Worm (Caenorhabditis elegans): ENCODE data around the gene Y45F3A.9.

Y45F3A.9 gene

DNA sequence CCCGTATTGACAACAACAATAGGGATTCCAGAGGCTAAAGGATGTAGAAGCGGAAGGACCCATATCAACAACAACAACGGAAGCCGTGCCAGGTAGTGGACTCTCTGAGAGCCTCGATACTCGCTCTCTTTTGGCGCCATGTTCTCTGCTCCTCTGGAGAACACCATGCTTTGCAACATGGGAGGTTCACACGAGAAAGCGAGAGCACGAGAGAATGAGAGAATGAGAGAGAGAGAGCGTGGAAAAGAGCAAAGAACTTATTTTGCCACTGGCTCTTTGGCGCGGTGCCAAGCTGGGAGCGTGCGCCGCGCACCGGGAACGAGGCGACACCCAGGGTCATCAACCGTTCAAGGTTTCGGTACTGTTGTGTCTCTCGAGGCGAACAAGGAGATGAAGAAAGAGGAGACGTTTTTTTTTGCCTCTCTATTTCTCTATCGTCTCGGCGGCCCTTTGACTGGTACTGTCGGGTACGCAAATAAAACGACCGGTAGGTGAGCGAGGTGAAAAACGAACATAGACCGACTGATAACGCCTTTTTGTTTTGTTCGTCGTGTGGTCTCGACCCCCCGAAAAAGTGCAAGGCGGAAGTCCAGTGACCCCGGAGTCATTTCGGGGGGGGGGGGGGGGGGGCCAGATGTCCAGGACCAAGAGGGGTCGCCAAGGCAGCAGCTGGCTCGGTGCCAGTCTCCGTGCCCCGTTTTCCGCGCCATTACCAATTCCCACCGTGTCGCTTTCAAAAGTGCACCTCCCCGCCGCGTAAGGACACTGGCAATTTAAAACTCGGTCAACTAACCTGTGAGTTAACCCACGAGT, 37.8 kb upstream of the Y45F3A.9 start, which contains the start of gene Y39A1A.10:
Y39A1A.10 (plus strand) TSS at position 139 of the 813 bp plus-strand sequence.
- TF ChIP-seq elt-4 (tag; optimal IDR thresholded peaks at IDR 0.05) = no peak
- TF ChIP-seq tbx-2 (tag; optimal IDR thresholded peaks at IDR 0.05) = peak; percentile 0

DNA sequence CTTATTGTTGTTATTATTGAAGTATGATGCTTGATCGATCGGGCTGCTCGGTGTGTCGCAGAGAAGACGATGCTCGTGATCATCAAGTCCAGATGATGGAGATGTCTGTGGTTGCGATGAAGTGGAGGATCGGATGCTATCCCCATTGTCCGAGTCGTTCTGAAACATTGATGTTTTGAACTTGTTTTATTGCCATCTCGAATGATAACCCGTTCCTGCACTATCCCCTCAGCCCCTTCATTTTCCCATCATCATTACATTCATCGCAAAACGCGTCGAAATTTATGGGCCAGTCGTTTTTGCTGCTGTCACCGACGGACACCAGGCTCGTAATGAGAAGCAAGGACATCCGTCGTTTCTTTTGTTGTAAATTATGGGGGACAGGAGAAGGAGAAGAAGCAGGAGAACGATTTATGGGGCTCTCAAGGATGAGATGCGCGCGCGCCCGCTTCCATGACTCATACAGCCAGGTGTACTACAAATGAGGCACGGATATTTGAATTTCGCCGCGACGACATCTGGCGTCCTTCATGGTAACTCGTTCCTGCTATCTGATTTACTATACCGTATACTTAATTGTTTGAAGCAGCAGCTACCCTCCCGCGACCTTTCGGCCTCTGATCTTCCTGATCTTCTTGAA, 37.0 kb upstream of the Y45F3A.9 start:
- TF ChIP-seq elt-4 (tag; optimal IDR thresholded peaks at IDR 0.05) = no peak
- TF ChIP-seq ama-1 (optimal IDR thresholded peaks at IDR 0.05) = no peak
- TF ChIP-seq nfya-1 (tag; optimal IDR thresholded peaks at IDR 0.05) = no peak
- TF ChIP-seq ceh-34 (tag; optimal IDR thresholded peaks at IDR 0.05) = no peak

DNA sequence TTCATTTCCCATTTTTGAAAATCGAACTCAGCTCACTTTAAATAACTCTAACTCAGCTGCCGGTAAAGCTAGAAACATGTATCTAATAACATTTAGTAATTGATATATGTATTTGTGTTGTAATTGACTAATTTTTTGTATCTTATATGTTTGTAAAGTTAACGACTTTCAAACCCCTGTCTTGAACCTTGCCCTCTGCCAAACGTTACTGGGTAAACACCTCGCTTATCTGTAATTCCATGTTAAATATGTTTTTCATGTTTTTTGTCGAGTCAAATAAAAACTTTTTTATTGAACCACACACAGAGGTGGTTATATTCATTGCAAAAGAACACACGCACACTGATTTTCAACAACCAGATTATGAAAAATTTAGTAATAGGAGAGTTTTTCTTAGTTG, 34.8 kb upstream of the Y45F3A.9 start:
- TF ChIP-seq fax-1 (tag; optimal IDR thresholded peaks at IDR 0.05) = no peak
- TF ChIP-seq nfya-1 (tag; optimal IDR thresholded peaks at IDR 0.05) = no peak
- TF ChIP-seq ceh-34 (tag; optimal IDR thresholded peaks at IDR 0.05) = no peak
- TF ChIP-seq zip-5 (tag; optimal IDR thresholded peaks at IDR 0.05) = no peak
- TF ChIP-seq ceh-18 (tag; optimal IDR thresholded peaks at IDR 0.05) = no peak
- no peak for TF ChIP-seq ceh-31 (tag; optimal IDR thresholded peaks at IDR 0.05)
- TF ChIP-seq ceh-30 (tag; optimal IDR thresholded peaks at IDR 0.05) = no peak

DNA sequence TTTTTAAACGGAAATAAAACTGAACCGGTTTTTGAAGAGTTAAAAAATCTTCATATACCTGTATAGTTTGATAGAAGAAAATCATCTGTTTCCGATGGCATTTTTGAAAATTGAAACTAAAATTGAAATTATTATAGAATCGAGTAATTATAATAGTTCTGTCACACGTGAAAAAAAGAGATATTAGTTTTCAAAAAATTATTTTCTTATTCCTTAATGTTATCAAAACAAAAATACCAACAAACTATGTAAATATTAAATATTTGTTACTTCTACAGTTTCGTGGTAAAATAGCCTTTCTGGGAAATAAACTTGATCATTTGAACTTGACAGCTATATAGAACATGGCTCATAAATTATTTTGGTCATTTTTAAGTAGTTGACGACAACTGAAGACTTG, 34.1 kb upstream of the Y45F3A.9 start, which contains the start of gene swt-4:
swt-4 (minus strand) TSS at position 101 of the 400 bp plus-strand sequence.
- no peak for TF ChIP-seq T23F11.4 (GFP tag; optimal IDR thresholded peaks at IDR 0.05)
- TF ChIP-seq zip-5 (tag; optimal IDR thresholded peaks at IDR 0.05) = no peak
- TF ChIP-seq che-1 (tag; optimal IDR thresholded peaks at IDR 0.05) = no peak
- no peak for TF ChIP-seq ceh-18 (tag; optimal IDR thresholded peaks at IDR 0.05)
- TF ChIP-seq hlh-30 (tag; optimal IDR thresholded peaks at IDR 0.05; ENCODE audit: insufficient read depth) = no peak
- TF ChIP-seq sdc-2 (tag; optimal IDR thresholded peaks at IDR 0.05) = no peak
- no peak for TF ChIP-seq dmd-4 (tag; optimal IDR thresholded peaks at IDR 0.05; ENCODE audit: borderline replicate concordance)
- no peak for TF ChIP-seq ceh-9 (tag; optimal IDR thresholded peaks at IDR 0.05)
- no peak for TF ChIP-seq hlh-6 (tag; optimal IDR thresholded peaks at IDR 0.05)
- TF ChIP-seq ttx-3 (tag; optimal IDR thresholded peaks at IDR 0.05) = no peak
- no peak for TF ChIP-seq pat-9 (tag; optimal IDR thresholded peaks at IDR 0.05)
- no peak for TF ChIP-seq hlh-13 (GFP tag; optimal IDR thresholded peaks at IDR 0.05)
- TF ChIP-seq syd-9 (tag; optimal IDR thresholded peaks at IDR 0.05) = no peak
- no peak for TF ChIP-seq unc-3 (GFP tag; conservative IDR thresholded peaks at IDR 0.05)
- no peak for TF ChIP-seq unc-3 (tag; optimal IDR thresholded peaks at IDR 0.05)
- TF ChIP-seq fkh-6 (tag; optimal IDR thresholded peaks at IDR 0.05) = no peak
- no peak for TF ChIP-seq eyg-1 (tag; optimal IDR thresholded peaks at IDR 0.05)
- TF ChIP-seq rnt-1 (tag; optimal IDR thresholded peaks at IDR 0.05) = no peak

DNA sequence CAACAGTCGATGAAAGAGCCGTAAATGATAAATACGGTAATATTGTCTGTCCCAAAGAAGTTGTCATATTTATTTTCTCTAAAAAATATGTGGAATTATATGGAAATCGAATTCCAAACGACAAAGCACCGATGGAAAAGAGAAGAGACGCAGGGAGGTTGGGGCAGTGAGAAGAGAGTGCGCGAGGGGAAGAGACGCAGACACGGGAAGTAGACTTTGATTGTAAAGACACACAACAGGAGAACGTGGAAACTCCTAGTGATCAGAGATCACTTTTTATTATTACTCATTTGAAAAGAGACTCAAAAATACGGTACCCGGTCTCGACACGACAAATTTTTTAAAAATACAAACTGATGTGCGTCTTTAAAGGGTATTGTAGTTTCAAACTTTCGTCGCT, 33.4 kb upstream of the Y45F3A.9 start:
- TF ChIP-seq lim-6 (tag; optimal IDR thresholded peaks at IDR 0.05) (no peak), nfya-1 (tag; optimal IDR thresholded peaks at IDR 0.05) (peak; percentile 32)

DNA sequence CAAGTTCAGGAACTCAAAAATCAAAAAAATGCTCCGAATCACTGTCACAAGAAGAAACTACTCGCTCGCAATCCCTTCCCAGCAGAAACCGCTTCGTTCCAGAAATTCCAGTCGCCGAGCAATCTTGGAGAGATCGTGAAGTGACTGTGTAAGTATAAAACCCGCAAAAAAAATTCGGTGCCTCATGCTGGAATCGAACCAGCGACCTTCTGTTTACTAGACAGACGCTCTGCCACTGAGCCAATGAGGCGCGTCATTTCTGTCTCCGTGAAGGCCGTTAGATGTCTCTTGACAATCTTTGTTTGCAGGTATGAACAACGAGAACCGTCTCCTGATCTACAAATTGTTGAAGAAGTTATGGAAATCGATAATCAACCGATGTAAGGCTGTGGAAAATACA, 29.6 kb upstream of the Y45F3A.9 start:
- TF ChIP-seq hlh-8 (tag; optimal IDR thresholded peaks at IDR 0.05) (no peak), pax-1 (tag; optimal IDR thresholded peaks at IDR 0.05) (no peak), hlh-30 (tag; optimal IDR thresholded peaks at IDR 0.05; ENCODE audit: insufficient read depth) (peak; percentile 40), fkh-6 (tag; optimal IDR thresholded peaks at IDR 0.05) (peak; percentile 65), rnt-1 (tag; optimal IDR thresholded peaks at IDR 0.05) (peak; percentile 44), lim-6 (tag; optimal IDR thresholded peaks at IDR 0.05) (no peak), sox-2 (GFP tag; IDR thresholded peaks at IDR 0.05) (peak; percentile 77), ceh-34 (tag; optimal IDR thresholded peaks at IDR 0.05) (peak; percentile 41), C38D4.7 (GFP tag; optimal IDR thresholded peaks at IDR 0.05) (peak; percentile 67), mec-3 (tag; optimal IDR thresholded peaks at IDR 0.05; ENCODE audit: borderline replicate concordance) (no peak), ref-2 (tag; optimal IDR thresholded peaks at IDR 0.05) (peak; percentile 37), elt-2 (tag; optimal IDR thresholded peaks at IDR 0.05) (peak; percentile 76), T23F11.4 (GFP tag; optimal IDR thresholded peaks at IDR 0.05) (peak; percentile 36), pat-9 (tag; optimal IDR thresholded peaks at IDR 0.05) (peak; percentile 65), eyg-1 (tag; optimal IDR thresholded peaks at IDR 0.05) (peak; percentile 31), ceh-48 (tag; optimal IDR thresholded peaks at IDR 0.05) (peak; percentile 66), pag-3 (tag; optimal IDR thresholded peaks at IDR 0.05; ENCODE audit: borderline replicate concordance) (no peak), tbx-7 (tag; optimal IDR thresholded peaks at IDR 0.05) (no peak), pqm-1 (tag; optimal IDR thresholded peaks at IDR 0.05) (no peak), madf-2 (tag; optimal IDR thresholded peaks at IDR 0.05) (peak; percentile 63), ahr-1 (tag; optimal IDR thresholded peaks at IDR 0.05) (no peak)

Data from whole organism, late embryonic.